Fruit fly (Drosophila melanogaster): ENCODE measurements around the gene fzr.

Gene fzr

dm6 chrX:4684444-4684924 lies 5.1 kb upstream of the fzr start (continued):
- no peak for TF ChIP-seq Tbp (GFP tag; optimal IDR thresholded peaks at IDR 0.05)
- no peak for TF ChIP-seq yki (optimal IDR thresholded peaks at IDR 0.05)
- TF ChIP-seq CG8089 (GFP tag; optimal IDR thresholded peaks at IDR 0.05), result peak; percentile 65
- TF ChIP-seq CG2129 (GFP tag; IDR thresholded peaks at IDR 0.05; ENCODE audit: partially characterized antibody), result peak; percentile 75
- TF ChIP-seq mam (GFP tag; optimal IDR thresholded peaks at IDR 0.05), result peak; percentile 91
- TF ChIP-seq esg (GFP tag; conservative IDR thresholded peaks at IDR 0.05), result peak; percentile 86
- TF ChIP-seq eyg (GFP tag; optimal IDR thresholded peaks at IDR 0.05), result peak; percentile 82
- peak; percentile 45 for TF ChIP-seq CG4854 (GFP tag; optimal IDR thresholded peaks at IDR 0.05)
- peak; percentile 80 for TF ChIP-seq inv (GFP tag; IDR thresholded peaks at IDR 0.05; ENCODE audit: partially characterized antibody)
- peak; percentile 70 for TF ChIP-seq CG5245 (GFP tag; optimal IDR thresholded peaks at IDR 0.05)
- peak; percentile 75; the same call in 2 of the 3 replicates for TF ChIP-seq CG11093 (GFP tag; IDR thresholded peaks at IDR 0.05)
- peak; percentile 75 for TF ChIP-seq CG18764 (GFP tag; optimal IDR thresholded peaks at IDR 0.05)
- peak; percentile 85 for TF ChIP-seq caup (GFP tag; optimal IDR thresholded peaks at IDR 0.05; ENCODE audit: severe bottlenecking)
- TF ChIP-seq pnt (GFP tag; optimal IDR thresholded peaks at IDR 0.05), result peak; percentile 73
- peak; percentile 77 for TF ChIP-seq CG12391 (tag; optimal IDR thresholded peaks at IDR 0.05)
- TF ChIP-seq Neu2 (GFP tag; optimal IDR thresholded peaks at IDR 0.05; ENCODE audit: borderline replicate concordance), result no peak
- TF ChIP-seq sqz (GFP tag; optimal IDR thresholded peaks at IDR 0.05), result peak; percentile 76
- peak; percentile 68 for TF ChIP-seq hbn (GFP tag; IDR thresholded peaks at IDR 0.05; ENCODE audit: partially characterized antibody)
- peak; percentile 58 for TF ChIP-seq CG30020 (tag; optimal IDR thresholded peaks at IDR 0.05)
- TF ChIP-seq CG4617 (GFP tag; optimal IDR thresholded peaks at IDR 0.05; ENCODE audit: borderline replicate concordance), result peak; percentile 78
- TF ChIP-seq ap (GFP tag; IDR thresholded peaks at IDR 0.05), result peak; percentile 78
- peak; percentile 52 for TF ChIP-seq zf30C (GFP tag; optimal IDR thresholded peaks at IDR 0.05)
- TF ChIP-seq fd102C (GFP tag; optimal IDR thresholded peaks at IDR 0.05), result no peak
- TF ChIP-seq Dp (GFP tag; optimal IDR thresholded peaks at IDR 0.05), result peak; percentile 46
- peak; percentile 79 for TF ChIP-seq B-H2 (GFP tag; optimal IDR thresholded peaks at IDR 0.05)
- peak; percentile 84 for TF ChIP-seq Oaz (GFP tag; IDR thresholded peaks at IDR 0.05)
- TF ChIP-seq CG15011 (GFP tag; optimal IDR thresholded peaks at IDR 0.05), result peak; percentile 57
- peak; percentile 91 for TF ChIP-seq CG16779 (GFP tag; IDR thresholded peaks at IDR 0.05)
- TF ChIP-seq CG5953 (GFP tag; IDR thresholded peaks at IDR 0.05), result peak; percentile 76
- TF ChIP-seq CG4730 (GFP tag; IDR thresholded peaks at IDR 0.05), result peak; percentile 88
- peak; percentile 93 for TF ChIP-seq CG7786 (GFP tag; optimal IDR thresholded peaks at IDR 0.05)
- TF ChIP-seq danr (GFP tag; IDR thresholded peaks at IDR 0.05), result peak; percentile 77
- TF ChIP-seq Asciz (GFP tag; optimal IDR thresholded peaks at IDR 0.05), result peak; percentile 86
- peak; percentile 91 for TF ChIP-seq zfh1 (GFP tag; IDR thresholded peaks at IDR 0.05)
- TF ChIP-seq H15 (GFP tag; IDR thresholded peaks at IDR 0.05), result peak; percentile 74
- TF ChIP-seq CG7745 (tag; optimal IDR thresholded peaks at IDR 0.05), result no peak
- TF ChIP-seq Kr (GFP tag; optimal IDR thresholded peaks at IDR 0.05), result no peak
- peak; percentile 95 for TF ChIP-seq CG9932 (GFP tag; IDR thresholded peaks at IDR 0.05)
- peak in 1 of 2 experiments; percentile 65 for TF ChIP-seq insv (GFP tag; optimal IDR thresholded peaks at IDR 0.05)
- TF ChIP-seq toy (GFP tag; IDR thresholded peaks at IDR 0.05), result peak; percentile 54
- peak; percentile 79 for TF ChIP-seq Nf-YB (GFP tag; optimal IDR thresholded peaks at IDR 0.05)
- peak; percentile 58 for TF ChIP-seq peb (GFP tag; IDR thresholded peaks at IDR 0.05)
- peak; percentile 31 for TF ChIP-seq salm (tag; optimal IDR thresholded peaks at IDR 0.05)
- TF ChIP-seq Lhr (GFP tag; optimal IDR thresholded peaks at IDR 0.05), result peak; percentile 76
- no peak for TF ChIP-seq run (tag; optimal IDR thresholded peaks at IDR 0.05)
- peak; percentile 74 for TF ChIP-seq CG17361 (GFP tag; IDR thresholded peaks at IDR 0.05)
- TF ChIP-seq CG8478 (optimal IDR thresholded peaks at IDR 0.05), result peak; percentile 98
- TF ChIP-seq Sox102F (GFP tag; optimal IDR thresholded peaks at IDR 0.05), result peak; percentile 74
- TF ChIP-seq CG18476 (GFP tag; optimal IDR thresholded peaks at IDR 0.05), result no peak
- TF ChIP-seq CG3995 (GFP tag; optimal IDR thresholded peaks at IDR 0.05), result peak; percentile 61
- TF ChIP-seq CG12104 (GFP tag; optimal IDR thresholded peaks at IDR 0.05), result peak; percentile 70
